Fruit fly (Drosophila melanogaster): ENCODE results near the gene AhcyL2.

DNA sequence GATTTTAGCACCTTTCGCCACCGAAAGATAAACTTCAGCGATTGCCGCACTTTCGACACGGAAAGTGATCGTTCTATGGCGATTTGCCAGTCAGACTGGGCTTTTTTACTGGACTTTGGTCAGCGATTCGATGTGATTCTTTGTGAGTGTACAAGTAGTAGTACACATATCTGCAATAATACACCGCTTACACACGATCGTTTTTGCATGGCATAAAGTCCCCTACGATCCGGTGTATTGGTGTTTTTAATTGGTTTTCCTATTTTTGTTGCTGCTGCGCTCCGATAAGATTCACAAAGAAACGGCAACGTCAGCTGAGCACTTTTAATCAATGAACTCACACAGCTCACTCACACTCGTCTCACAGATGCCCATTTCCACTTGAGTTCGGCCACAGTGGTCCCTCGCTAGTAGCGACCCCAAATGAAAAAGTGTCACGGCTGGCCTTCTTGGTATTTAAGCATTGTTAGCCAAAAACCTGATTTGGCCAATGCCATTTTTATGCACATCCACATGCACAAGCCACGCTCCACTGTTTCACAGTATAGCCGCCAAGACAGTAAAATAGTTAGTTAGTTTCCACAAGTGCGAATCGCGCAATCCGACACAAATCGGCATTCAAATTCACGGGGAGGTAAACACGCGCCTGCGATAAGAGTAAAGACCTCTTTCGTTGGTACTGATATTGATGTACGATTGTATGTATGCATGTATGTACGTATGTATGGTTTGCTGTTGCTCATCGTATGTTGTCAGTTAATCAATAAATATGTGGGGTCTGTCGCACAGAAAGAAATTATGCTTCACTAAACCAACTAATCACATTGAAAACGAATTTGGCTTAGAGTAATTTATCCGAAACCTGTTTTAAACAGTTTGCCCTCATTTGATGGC, 4.5 kb upstream of the AhcyL2 start:
- no peak for TF ChIP-seq Sin3A (optimal IDR thresholded peaks at IDR 0.05)
- no peak for TF ChIP-seq Myc (optimal IDR thresholded peaks at IDR 0.05)
- TF ChIP-seq ttk (optimal IDR thresholded peaks at IDR 0.05) = no peak

Measured in Kc167 (cell line).